Worm (Caenorhabditis elegans) whole organism, mixed stage, embryonic: ENCODE results near the gene mtg-1.

Experiments
- M03D4.4 ChIP-seq: sonication (generic microtip); optimal IDR thresholded peaks from 2 replicates; lab custom pipeline; 2017; ENCODE audit warnings: mild to moderate bottlenecking, missing genetic modification characterization, missing compliant biosample characterization
- bed-3 ChIP-seq: fragments of 200-800 bp; sonication (Bioruptor generic); optimal IDR thresholded peaks from 3 replicates; lab custom pipeline; 2018; ENCODE audit warnings: mild to moderate bottlenecking, missing genetic modification characterization, moderate library complexity, missing compliant biosample characterization
- blmp-1 ChIP-seq: fragments of 150-350 bp; optimal IDR thresholded peaks from 2 replicates; lab custom pipeline; 2014; ENCODE audit warnings: missing biosample characterization, missing genetic modification characterization
- ceh-43 ChIP-seq: fragments of 200-800 bp; sonication (Bioruptor generic); optimal IDR thresholded peaks from 2 replicates; lab custom pipeline; 2018; ENCODE audit warnings: mild to moderate bottlenecking, missing genetic modification characterization, moderate library complexity, missing compliant biosample characterization
- ceh-83 ChIP-seq: fragments of 200-800 bp; sonication (Bioruptor generic); optimal IDR thresholded peaks from 2 replicates; lab custom pipeline; 2018; ENCODE audit warnings: mild to moderate bottlenecking, missing genetic modification characterization, missing compliant biosample characterization
- ces-1 ChIP-seq: fragments of 150-350 bp; optimal IDR thresholded peaks from 2 replicates; lab custom pipeline; 2014; ENCODE audit warnings: missing biosample characterization, missing genetic modification reagents, missing genetic modification characterization
- cnd-1 ChIP-seq: fragments of 200-800 bp; sonication (Bioruptor generic); optimal IDR thresholded peaks from 2 replicates; lab custom pipeline; 2018; ENCODE audit warnings: mild to moderate bottlenecking, missing genetic modification characterization, missing compliant biosample characterization
- elt-1 ChIP-seq: sonication (generic microtip); optimal IDR thresholded peaks from 2 replicates; lab custom pipeline; 2017; ENCODE audit warnings: missing genetic modification characterization, mild to moderate bottlenecking, missing compliant biosample characterization, antibody characterized with exemption, moderate library complexity, borderline replicate concordance; ENCODE audit not compliant: insufficient read depth
- elt-3 ChIP-seq: fragments of 150-350 bp; optimal IDR thresholded peaks from 2 replicates; lab custom pipeline; 2014; ENCODE audit warnings: missing biosample characterization, missing genetic modification characterization
- flh-1 ChIP-seq: fragments of 200-800 bp; sonication (Bioruptor generic); optimal IDR thresholded peaks from 2 replicates; lab custom pipeline; 2018; ENCODE audit warnings: mild to moderate bottlenecking, missing genetic modification characterization, moderate library complexity, missing compliant biosample characterization
- ham-2 ChIP-seq: fragments of 200-800 bp; sonication (Bioruptor generic); optimal IDR thresholded peaks from 2 replicates; lab custom pipeline; 2018; ENCODE audit warnings: mild to moderate bottlenecking, missing genetic modification characterization, missing compliant biosample characterization
- hlh-1 ChIP-seq: fragments of 150-350 bp; optimal IDR thresholded peaks from 2 replicates; lab custom pipeline; 2014; ENCODE audit warnings: missing biosample characterization, missing genetic modification reagents, missing genetic modification characterization
- lin-13 ChIP-seq: fragments of 150-350 bp; optimal IDR thresholded peaks from 2 replicates; lab custom pipeline; 2014; ENCODE audit warnings: missing biosample characterization, missing genetic modification characterization
- lin-32 ChIP-seq: fragments of 200-800 bp; sonication (Bioruptor generic); optimal IDR thresholded peaks from 2 replicates; lab custom pipeline; 2018; ENCODE audit warnings: mild to moderate bottlenecking, missing genetic modification characterization, missing compliant biosample characterization
- lsy-2 ChIP-seq: fragments of 150-350 bp; optimal IDR thresholded peaks from 2 replicates; lab custom pipeline; 2014; ENCODE audit warnings: missing biosample characterization, missing genetic modification characterization
- mep-1 ChIP-seq: fragments of 150-350 bp; optimal IDR thresholded peaks from 2 replicates; lab custom pipeline; 2017; ENCODE audit warnings: missing biosample characterization, missing genetic modification reagents, missing genetic modification characterization, inconsistent platforms
- mls-2 ChIP-seq: sonication (generic microtip); optimal IDR thresholded peaks from 2 replicates; lab custom pipeline; 2016; ENCODE audit warnings: mild to moderate bottlenecking, missing genetic modification characterization, moderate library complexity, missing compliant biosample characterization
- nhr-12 ChIP-seq: fragments of 150-350 bp; optimal IDR thresholded peaks from 2 replicates; lab custom pipeline; 2014; ENCODE audit warnings: missing biosample characterization, missing genetic modification characterization
- nhr-237 ChIP-seq: fragments of 150-350 bp; optimal IDR thresholded peaks from 2 replicates; lab custom pipeline; 2014; ENCODE audit warnings: missing biosample characterization, missing genetic modification characterization
- nhr-28 ChIP-seq: fragments of 150-350 bp; optimal IDR thresholded peaks from 2 replicates; lab custom pipeline; 2014; ENCODE audit warnings: missing biosample characterization, missing genetic modification characterization
- nhr-76 ChIP-seq: sonication (generic microtip); optimal IDR thresholded peaks from 2 replicates; lab custom pipeline; 2017; ENCODE audit warnings: missing biosample characterization, missing genetic modification characterization
- pha-4 ChIP-seq: fragments of 150-350 bp; optimal IDR thresholded peaks from 2 replicates; lab custom pipeline; 2018; ENCODE audit warnings: missing biosample characterization, missing genetic modification reagents, missing genetic modification characterization
- sem-2 ChIP-seq: fragments of 200-800 bp; sonication (Bioruptor generic); optimal IDR thresholded peaks from 2 replicates; lab custom pipeline; 2018; ENCODE audit warnings: mild to moderate bottlenecking, missing genetic modification characterization, missing compliant biosample characterization
- snpc-4 ChIP-seq: fragments of 150-350 bp; optimal IDR thresholded peaks from 2 replicates; lab custom pipeline; 2014; ENCODE audit warnings: missing biosample characterization, missing genetic modification characterization
- sptf-1 ChIP-seq: sonication (generic microtip); optimal IDR thresholded peaks from 2 replicates; lab custom pipeline; 2017; ENCODE audit warnings: mild to moderate bottlenecking, missing genetic modification characterization, moderate library complexity, missing compliant biosample characterization
- tbx-8 ChIP-seq: fragments of 200-800 bp; sonication (Bioruptor generic); optimal IDR thresholded peaks from 2 replicates; lab custom pipeline; 2018; ENCODE audit warnings: mild to moderate bottlenecking, missing genetic modification characterization, moderate library complexity, missing compliant biosample characterization
- unc-120 ChIP-seq: sonication (generic microtip); optimal IDR thresholded peaks from 2 replicates; lab custom pipeline; 2017; ENCODE audit warnings: missing genetic modification characterization, missing compliant biosample characterization; ENCODE audit not compliant: poor library complexity, severe bottlenecking
- unc-62 ChIP-seq: fragments of 150-350 bp; optimal IDR thresholded peaks from 2 replicates; lab custom pipeline; 2014; ENCODE audit warnings: missing biosample characterization, missing genetic modification reagents, missing genetic modification characterization
- zip-8 ChIP-seq: fragments of 150-350 bp; optimal IDR thresholded peaks from 2 replicates; lab custom pipeline; 2014; ENCODE audit warnings: missing biosample characterization, missing genetic modification characterization
- ztf-11 ChIP-seq: fragments of 150-350 bp; optimal IDR thresholded peaks from 2 replicates; lab custom pipeline; 2014; ENCODE audit warnings: missing biosample characterization, missing genetic modification characterization

Gene mtg-1

DNA sequence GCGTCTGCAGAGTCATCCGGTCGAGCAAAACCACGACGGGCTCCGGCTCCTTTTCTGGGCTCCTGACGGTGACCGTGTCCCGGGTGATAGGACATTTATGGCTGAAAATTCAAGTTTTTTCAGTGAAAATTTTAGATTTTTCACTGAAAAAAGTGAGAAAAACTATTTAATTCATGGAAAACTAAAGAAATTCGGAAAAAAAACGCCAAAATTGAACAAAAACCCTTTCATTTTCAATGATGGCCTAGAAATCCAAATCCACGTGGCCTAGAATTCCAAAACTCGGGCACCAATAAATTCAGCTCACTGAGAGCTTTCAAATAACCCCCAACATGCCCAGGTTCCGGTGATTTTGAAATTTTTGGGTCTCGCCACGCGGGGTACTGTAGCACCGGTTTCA, 20.8 kb downstream of the mtg-1 start, which contains the start of gene ddx-35:
ddx-35 (minus strand) TSS at position 101 of the 400 bp plus-strand sequence.
- no peak for TF ChIP-seq ham-2 (GFP tag; lab: Kevin White, UChicago)
- no peak for TF ChIP-seq hlh-1 (tag; lab: Kevin White, UChicago)

DNA sequence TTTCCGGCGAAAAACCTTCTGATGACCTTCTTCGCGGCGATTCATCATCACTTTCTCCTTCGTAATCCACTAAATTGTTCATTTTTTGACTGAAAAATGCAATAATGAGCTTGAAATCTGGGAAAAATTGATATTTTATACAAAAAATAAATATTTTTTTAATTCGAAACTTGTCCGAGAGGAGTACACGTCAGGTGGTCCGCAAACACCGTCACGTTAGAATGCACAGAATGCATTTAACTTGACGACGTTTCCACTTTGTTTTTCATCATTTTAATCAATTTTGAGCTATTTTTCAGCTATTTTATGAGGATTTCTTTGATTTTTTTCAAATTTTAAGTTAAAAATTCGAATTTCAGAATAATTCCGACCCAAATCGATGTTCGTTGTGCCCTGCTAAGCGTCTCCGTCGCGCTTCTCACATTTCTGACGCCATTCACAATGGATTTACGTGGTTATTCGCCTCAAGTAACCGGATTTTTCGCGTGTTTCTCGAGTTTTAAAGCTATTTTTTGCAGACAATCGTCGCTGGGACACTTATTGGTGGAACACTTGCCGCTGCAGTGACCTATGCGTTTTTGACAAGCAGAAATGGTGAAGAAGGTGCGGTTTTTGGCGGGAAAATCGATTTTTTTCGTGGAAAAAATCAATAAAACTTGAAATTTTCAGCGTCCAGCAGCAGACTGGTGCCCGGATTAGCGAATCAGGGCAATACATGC, 25.0 kb downstream of the mtg-1 start, which contains the start of the genes eelo-1 and Y67D2.2:
eelo-1 (minus strand) TSS at position 89 of the 719 bp plus-strand sequence.
Y67D2.2 (plus strand) TSS at position 360 of the 719 bp plus-strand sequence.
- peak; percentile 33 for TF ChIP-seq lin-13 (tag; lab: Kevin White, UChicago)
- TF ChIP-seq ceh-83 (GFP tag; lab: Kevin White, UChicago), result no peak
- peak; percentile 45 for TF ChIP-seq mep-1
- peak; percentile 26 for TF ChIP-seq lsy-2 (tag; lab: Kevin White, UChicago)
- no peak for TF ChIP-seq nhr-28
- no peak for TF ChIP-seq zip-8 (tag; lab: Kevin White, UChicago)
- peak; percentile 61 for TF ChIP-seq ces-1 (GFP tag; lab: Kevin White, UChicago)
- no peak for TF ChIP-seq blmp-1
- TF ChIP-seq cnd-1, result no peak
- TF ChIP-seq, all 35 proteins: peak for 4

DNA sequence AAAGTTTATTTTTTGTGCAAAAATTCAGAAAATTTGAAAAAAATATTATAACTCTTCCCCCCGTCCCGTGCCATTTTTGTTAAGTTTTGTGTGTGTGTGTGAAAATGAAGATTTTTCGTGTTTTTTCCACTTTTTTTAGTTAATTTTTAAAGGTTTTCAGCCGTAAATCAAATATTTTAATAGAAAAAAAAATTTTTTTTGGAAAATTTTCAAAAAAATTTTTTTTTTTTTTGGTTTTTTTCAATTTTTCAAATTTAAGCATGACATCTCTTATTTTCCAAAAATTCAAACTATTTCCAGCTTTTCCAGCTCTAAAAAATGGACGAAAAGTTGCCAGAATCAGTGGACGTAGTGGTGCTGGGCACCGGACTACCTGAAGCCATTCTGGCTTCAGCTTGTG, 36.4 kb downstream of the mtg-1 start, which contains the start of gene rep-1:
rep-1 (plus strand) TSS at position 301 of the 400 bp plus-strand sequence.
- TF ChIP-seq ceh-83 (GFP tag; lab: Kevin White, UChicago) (no peak), sem-2 (no peak), M03D4.4 (tag; lab: Kevin White, UChicago) (no peak), ceh-43 (GFP tag; lab: Kevin White, UChicago) (no peak), bed-3 (GFP tag; lab: Kevin White, UChicago) (no peak), elt-1 (tag; lab: Kevin White, UChicago) (no peak), zip-8 (tag; lab: Kevin White, UChicago) (no peak), snpc-4 (tag; lab: Kevin White, UChicago) (no peak), lin-13 (tag; lab: Kevin White, UChicago) (no peak), nhr-12 (tag; lab: Kevin White, UChicago) (no peak), nhr-237 (tag; lab: Kevin White, UChicago) (no peak), ham-2 (GFP tag; lab: Kevin White, UChicago) (no peak)

DNA sequence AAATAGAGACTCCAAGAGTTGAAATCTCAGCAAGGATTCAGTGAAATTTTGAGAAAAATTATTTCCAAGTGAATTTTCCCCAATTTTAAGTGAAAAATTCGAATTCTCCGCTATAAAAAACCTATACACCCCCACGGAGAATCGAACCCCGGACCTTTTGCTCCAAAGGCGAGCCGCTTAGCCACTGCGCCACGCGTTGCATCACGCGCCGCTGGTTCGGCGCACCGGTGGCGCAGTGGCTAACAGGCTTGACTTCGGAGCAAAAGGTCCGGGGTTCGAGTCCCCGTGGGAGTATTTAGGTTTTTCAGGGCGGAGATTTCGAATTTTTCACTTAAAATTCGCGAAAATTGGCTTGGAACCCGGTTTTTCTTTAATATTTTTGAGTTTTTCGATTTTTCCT, 42.1 kb downstream of the mtg-1 start:
- TF ChIP-seq elt-3 (tag; lab: Kevin White, UChicago) (no peak), unc-62 (GFP tag; lab: Kevin White, UChicago) (no peak), ceh-83 (GFP tag; lab: Kevin White, UChicago) (no peak), ham-2 (GFP tag; lab: Kevin White, UChicago) (no peak), sptf-1 (no peak), elt-1 (tag; lab: Kevin White, UChicago) (no peak), flh-1 (GFP tag; lab: Kevin White, UChicago) (no peak), pha-4 (no peak), bed-3 (GFP tag; lab: Kevin White, UChicago) (no peak), nhr-237 (tag; lab: Kevin White, UChicago) (no peak), nhr-12 (tag; lab: Kevin White, UChicago) (no peak), lin-32 (GFP tag; lab: Kevin White, UChicago) (no peak), blmp-1 (no peak), ces-1 (GFP tag; lab: Kevin White, UChicago) (no peak)

DNA sequence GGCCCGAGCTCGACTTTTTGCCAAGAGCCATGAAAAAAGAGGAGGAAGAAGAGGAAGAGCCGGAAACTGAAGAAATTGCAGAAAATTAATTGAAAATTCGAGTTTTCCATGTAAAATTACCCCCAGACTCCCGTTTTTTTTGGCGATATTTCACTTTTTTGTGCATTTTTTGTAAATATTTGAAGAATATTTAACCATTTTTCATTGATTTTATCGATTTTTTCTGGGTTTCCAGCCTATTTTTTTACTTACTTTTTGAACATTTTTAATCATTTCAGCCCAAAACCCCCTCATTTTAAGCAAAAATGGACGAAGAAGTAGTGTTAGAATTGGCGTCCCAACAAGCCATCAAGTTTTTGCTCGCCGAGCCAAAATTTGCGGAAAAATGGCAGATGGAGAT, 42.9 kb downstream of the mtg-1 start, which contains the start of gene Y22D7AL.7:
Y22D7AL.7 (plus strand) TSS at position 301 of the 400 bp plus-strand sequence.
- TF ChIP-seq nhr-76 (tag; lab: Kevin White, UChicago), result no peak
- TF ChIP-seq mls-2 (tag; lab: Kevin White, UChicago), result no peak
- TF ChIP-seq sptf-1, result no peak
- no peak for TF ChIP-seq flh-1 (GFP tag; lab: Kevin White, UChicago)
- TF ChIP-seq lsy-2 (tag; lab: Kevin White, UChicago), result no peak
- no peak for TF ChIP-seq unc-120
- TF ChIP-seq tbx-8 (GFP tag; lab: Kevin White, UChicago), result no peak
- TF ChIP-seq unc-62 (GFP tag; lab: Kevin White, UChicago), result no peak
- no peak for TF ChIP-seq snpc-4 (tag; lab: Kevin White, UChicago)
- no peak for TF ChIP-seq ztf-11 (tag; lab: Kevin White, UChicago)
- TF ChIP-seq pha-4, result no peak
- TF ChIP-seq nhr-237 (tag; lab: Kevin White, UChicago), result no peak
- TF ChIP-seq sem-2, result no peak
- no peak for TF ChIP-seq lin-13 (tag; lab: Kevin White, UChicago)
- no peak for TF ChIP-seq bed-3 (GFP tag; lab: Kevin White, UChicago)
- TF ChIP-seq ceh-83 (GFP tag; lab: Kevin White, UChicago), result no peak
- TF ChIP-seq nhr-12 (tag; lab: Kevin White, UChicago), result no peak
- TF ChIP-seq blmp-1, result no peak
- no peak for TF ChIP-seq mep-1
- no peak for TF ChIP-seq cnd-1
